Worm (Caenorhabditis elegans) whole organism, L3 larva: ENCODE results near the gene C45G9.4.

Experiments
- elt-2 ChIP-seq: sonication (generic microtip); optimal IDR thresholded peaks from 2 replicates; lab custom pipeline; 2016; ENCODE audit warnings: missing genetic modification reagents, mild to moderate bottlenecking, missing genetic modification characterization, missing compliant biosample characterization
- hmg-11 ChIP-seq: sonication (generic microtip); optimal IDR thresholded peaks from 2 replicates; lab custom pipeline; 2016; ENCODE audit warnings: missing genetic modification characterization, missing compliant biosample characterization
- mdl-1 ChIP-seq: fragments of 150-350 bp; optimal IDR thresholded peaks from 2 replicates; lab custom pipeline; 2014; ENCODE audit warnings: missing biosample characterization, missing genetic modification characterization
- nhr-23 ChIP-seq: fragments of 150-350 bp; optimal IDR thresholded peaks from 2 replicates; lab custom pipeline; 2014; ENCODE audit warnings: missing biosample characterization, missing genetic modification reagents, missing genetic modification characterization
- pqm-1 ChIP-seq: fragments of 150-350 bp; optimal IDR thresholded peaks from 2 replicates; lab custom pipeline; 2017; ENCODE audit warnings: missing biosample characterization, missing genetic modification characterization, inconsistent platforms
- sea-2 ChIP-seq: fragments of 150-350 bp; sonication (generic microtip); optimal IDR thresholded peaks from 4 replicates; lab custom pipeline; 2014; ENCODE audit warnings: missing biosample characterization, missing genetic modification reagents, missing genetic modification characterization

C45G9.4 gene

ce11 chrIII:5112399-5112798 is 49.9 kb downstream of the C45G9.4 start:
- no peak for TF ChIP-seq nhr-23 (tag; lab: Kevin White, UChicago)

- TF ChIP-seq mdl-1 (no peak), pqm-1 (tag; lab: Kevin White, UChicago) (peak; percentile 55), elt-2 (peak; percentile 65), hmg-11 (no peak), sea-2 (GFP tag; lab: Kevin White, UChicago) (no peak)
These were observed 50.5 kb downstream of the C45G9.4 start for ce11 chrIII:5112998-5113397.
